Fruit fly (Drosophila melanogaster) whole organism, adult: ENCODE measurements around the gene CG11109.

Experiments used
- CG12768 ChIP-seq: fragments of 200-800 bp; sonication (Bioruptor generic); optimal IDR thresholded peaks from 2 replicates; lab custom pipeline; 2017; ENCODE audit warnings: missing biosample characterization, missing genetic modification characterization, mild to moderate bottlenecking, moderate library complexity, missing genetic modification reagents
- CG1620 ChIP-seq: fragments of 200-800 bp; sonication (Bioruptor generic); optimal IDR thresholded peaks from 2 replicates; lab custom pipeline; 2016; ENCODE audit warnings: missing biosample characterization, missing genetic modification characterization
- CG5204 ChIP-seq: fragments of 200-800 bp; sonication (Bioruptor generic); optimal IDR thresholded peaks from 2 replicates; lab custom pipeline; 2016; ENCODE audit warnings: missing biosample characterization, missing genetic modification characterization
- cic ChIP-seq: fragments of 200-800 bp; sonication (Bioruptor generic); optimal IDR thresholded peaks from 2 replicates; lab custom pipeline; 2017; ENCODE audit warnings: missing biosample characterization, mild to moderate bottlenecking, missing genetic modification characterization, moderate library complexity
- cnc ChIP-seq, 2 experiments: fragments of >200 bp; optimal IDR thresholded peaks; 2 replicates each; lab custom pipeline; 2017
- kay ChIP-seq: fragments of 200-800 bp; sonication (Bioruptor generic); peaks from one replicate; lab custom pipeline; 2016; ENCODE audit warnings: missing biosample characterization, missing genetic modification characterization, borderline replicate concordance
- pad ChIP-seq: fragments of 200-800 bp; sonication (Bioruptor generic); optimal IDR thresholded peaks from 3 replicates; lab custom pipeline; 2017; ENCODE audit warnings: missing biosample characterization, missing genetic modification characterization, mild to moderate bottlenecking, moderate library complexity, missing genetic modification reagents
- tj ChIP-seq: fragments of 200-800 bp; sonication (Bioruptor generic); optimal IDR thresholded peaks from 3 replicates; lab custom pipeline; 2017; ENCODE audit warnings: missing biosample characterization, mild to moderate bottlenecking, missing genetic modification characterization, moderate library complexity

DNA sequence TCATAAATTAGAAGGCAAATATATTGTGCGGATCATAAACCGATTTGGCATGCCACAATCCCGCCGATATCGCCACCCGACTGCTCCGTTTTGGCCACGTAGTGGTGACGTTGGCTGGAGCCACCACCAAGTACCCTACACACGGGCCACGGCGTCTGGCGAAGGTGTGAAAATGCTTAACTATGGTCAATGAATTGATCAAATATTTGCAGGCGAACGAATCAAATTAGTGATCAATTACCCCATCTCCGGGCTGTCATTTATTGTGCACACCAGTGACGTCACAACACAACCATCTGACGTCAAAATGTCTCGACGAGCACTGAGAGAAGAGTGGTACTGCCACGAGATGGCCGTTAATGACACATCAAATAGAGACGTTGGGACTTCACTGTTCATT lies 15.7 kb downstream of the CG11109 start:
- TF ChIP-seq CG5204 (GFP tag; lab: Kevin White, UChicago) (no peak), CG1620 (no peak), pad (GFP tag; lab: Kevin White, UChicago) (no peak), cic (GFP tag; lab: Kevin White, UChicago) (no peak), tj (GFP tag; lab: Kevin White, UChicago) (no peak), kay (no peak), cnc (optimal IDR thresholded peaks at IDR 0.05; lab: Kevin White, UChicago) (no peak), CG12768 (GFP tag; lab: Kevin White, UChicago) (no peak)
